4 fruit fly cellular contexts compared by ENCODE assay signal in the genomic region with DNA sequence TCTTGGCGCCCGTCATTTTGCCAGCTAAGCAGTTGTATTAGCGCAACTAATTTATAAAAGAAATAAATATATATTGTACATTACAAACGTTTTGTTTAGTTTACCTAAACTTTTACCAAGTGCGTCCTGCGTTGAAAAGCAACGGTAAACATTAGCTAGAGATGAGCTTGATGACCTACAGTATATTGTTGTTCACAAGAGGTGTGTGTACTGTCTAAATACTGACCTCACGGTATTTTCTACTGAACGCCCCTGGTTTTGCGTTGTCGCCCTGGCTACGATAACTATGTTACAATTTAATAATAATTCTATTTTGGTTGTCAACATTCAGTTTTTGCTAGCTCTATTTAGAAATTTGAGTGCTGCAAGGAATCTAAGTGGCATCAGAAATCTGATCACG.
A peak's percentile ranks its signal among the peaks of the same experiment; 100 is the strongest.
TF ChIP-seq lines count a peak whose summit lies in the region.

A gene (plus strand): TSS at position 262 of the 400 bp plus-strand sequence.

- TF ChIP-seq CTCF in whole organism, embryonic (GFP tag; optimal IDR thresholded peaks at IDR 0.05; lab: Kevin White, UChicago) = peak; percentile 16

TF ChIP-seq in whole organism, adult, 20 proteins besides CTCF, POLR2A, EP300 and RAD21:
- TF ChIP-seq Clk (GFP tag; optimal IDR thresholded peaks at IDR 0.05; lab: Kevin White, UChicago) (no peak), Crg-1 (GFP tag; optimal IDR thresholded peaks at IDR 0.05; lab: Kevin White, UChicago) (no peak), CG7101 (tag; optimal IDR thresholded peaks at IDR 0.05; lab: Kevin White, UChicago) (no peak), Hr96 (GFP tag; optimal IDR thresholded peaks at IDR 0.05; lab: Kevin White, UChicago) (no peak), CG12768 (GFP tag; optimal IDR thresholded peaks at IDR 0.05; lab: Kevin White, UChicago) (no peak), bab1 (GFP tag; optimal IDR thresholded peaks at IDR 0.05; lab: Kevin White, UChicago) (peak; percentile 17), CG14711 (tag; optimal IDR thresholded peaks at IDR 0.05; lab: Kevin White, UChicago) (no peak), CG7045 (GFP tag; optimal IDR thresholded peaks at IDR 0.05; lab: Kevin White, UChicago) (no peak), cic (GFP tag; optimal IDR thresholded peaks at IDR 0.05; lab: Kevin White, UChicago) (no peak), CG11617 (GFP tag; optimal IDR thresholded peaks at IDR 0.05; lab: Kevin White, UChicago) (no peak), tj (GFP tag; optimal IDR thresholded peaks at IDR 0.05; lab: Kevin White, UChicago) (no peak), kay (GFP tag; lab: Kevin White, UChicago; ENCODE audit: borderline replicate concordance) (no peak), ovo (GFP tag; optimal IDR thresholded peaks at IDR 0.05; lab: Kevin White, UChicago) (peak; percentile 60), CG1620 (GFP tag; optimal IDR thresholded peaks at IDR 0.05; lab: Kevin White, UChicago) (peak; percentile 33), CG33017 (tag; optimal IDR thresholded peaks at IDR 0.05; lab: Kevin White, UChicago) (no peak), cnc (optimal IDR thresholded peaks at IDR 0.05; lab: Kevin White, UChicago) (no peak), CG5204 (GFP tag; optimal IDR thresholded peaks at IDR 0.05; lab: Kevin White, UChicago) (no peak), toe (GFP tag; optimal IDR thresholded peaks at IDR 0.05; lab: Kevin White, UChicago) (peak; percentile 67), pad (GFP tag; optimal IDR thresholded peaks at IDR 0.05; lab: Kevin White, UChicago) (peak; percentile 6), Mnt (GFP tag; optimal IDR thresholded peaks at IDR 0.05; lab: Kevin White, UChicago) (peak; percentile 37)
TF ChIP-seq in whole organism, adult: peak in this region for 6.

TF ChIP-seq in whole organism, embryonic, 481 proteins besides CTCF, POLR2A, EP300 and RAD21 (continues in another document):
- TF ChIP-seq CG7357 (GFP tag; IDR thresholded peaks at IDR 0.05; lab: Robert Waterston, UW) (no peak), trem (tag; optimal IDR thresholded peaks at IDR 0.05; lab: Kevin White, UChicago) (peak; percentile 59), CG12236 (GFP tag; optimal IDR thresholded peaks at IDR 0.05; lab: Kevin White, UChicago) (no peak), pzg (GFP tag; optimal IDR thresholded peaks at IDR 0.05; lab: Kevin White, UChicago) (peak; percentile 91), Oli (tag; optimal IDR thresholded peaks at IDR 0.05; lab: Kevin White, UChicago) (no peak), Side (GFP tag; optimal IDR thresholded peaks at IDR 0.05; lab: Kevin White, UChicago) (peak; percentile 12), CG10654 (GFP tag; optimal IDR thresholded peaks at IDR 0.05; lab: Kevin White, UChicago) (no peak), CkIIα-i1 (GFP tag; IDR thresholded peaks at IDR 0.05; lab: Robert Waterston, UW) (no peak), CG2712 (tag; optimal IDR thresholded peaks at IDR 0.05; lab: Kevin White, UChicago) (peak; percentile 60), CG3726 (GFP tag; IDR thresholded peaks at IDR 0.05; lab: Robert Waterston, UW) (no peak), ERR (GFP tag; optimal IDR thresholded peaks at IDR 0.05; lab: Kevin White, UChicago) (no peak), Xrp1 (GFP tag; IDR thresholded peaks at IDR 0.05; lab: Robert Waterston, UW) (no peak), nom (GFP tag; optimal IDR thresholded peaks at IDR 0.05; lab: Kevin White, UChicago) (no peak), bowl (GFP tag; IDR thresholded peaks at IDR 0.05; lab: Robert Waterston, UW) (no peak), CG13287 (GFP tag; IDR thresholded peaks at IDR 0.05; lab: Robert Waterston, UW; ENCODE audit: partially characterized antibody) (peak; percentile 71), croc (GFP tag; conservative IDR thresholded peaks at IDR 0.05; lab: Robert Waterston, UW) (no peak), chm (GFP tag; IDR thresholded peaks at IDR 0.05; lab: Robert Waterston, UW) (no peak), chinmo (GFP tag; IDR thresholded peaks at IDR 0.05; lab: Robert Waterston, UW; ENCODE audit: partially characterized antibody) (peak; percentile 58; the same call in 1 of the 4 replicates), HLH3B (GFP tag; IDR thresholded peaks at IDR 0.05; lab: Robert Waterston, UW) (no peak), Hr78 (GFP tag; optimal IDR thresholded peaks at IDR 0.05; lab: Kevin White, UChicago) (no peak), mirr (GFP tag; optimal IDR thresholded peaks at IDR 0.05; lab: Kevin White, UChicago) (no peak), fu2 (GFP tag; optimal IDR thresholded peaks at IDR 0.05; lab: Kevin White, UChicago) (no peak), MBD-R2 (GFP tag; IDR thresholded peaks at IDR 0.05; lab: Robert Waterston, UW) (peak; percentile 88)

TF ChIP-seq in whole organism, prepupa, 60 proteins besides CTCF, POLR2A, EP300 and RAD21 (continues in another document):
- TF ChIP-seq Sox15 (GFP tag; optimal IDR thresholded peaks at IDR 0.05; lab: Kevin White, UChicago) (no peak), CG4318 (GFP tag; optimal IDR thresholded peaks at IDR 0.05; lab: Kevin White, UChicago) (no peak), CG3032 (tag; optimal IDR thresholded peaks at IDR 0.05; lab: Kevin White, UChicago) (no peak), lz (GFP tag; optimal IDR thresholded peaks at IDR 0.05; lab: Kevin White, UChicago) (peak; percentile 32), CG10669 (GFP tag; optimal IDR thresholded peaks at IDR 0.05; lab: Kevin White, UChicago) (no peak), Ets96B (tag; optimal IDR thresholded peaks at IDR 0.05; lab: Kevin White, UChicago) (no peak), cyc (GFP tag; optimal IDR thresholded peaks at IDR 0.05; lab: Kevin White, UChicago) (peak; percentile 37), OdsH (GFP tag; optimal IDR thresholded peaks at IDR 0.05; lab: Kevin White, UChicago) (peak; percentile 11), fkh (GFP tag; optimal IDR thresholded peaks at IDR 0.05; lab: Kevin White, UChicago) (peak; percentile 62), dac (GFP tag; optimal IDR thresholded peaks at IDR 0.05; lab: Kevin White, UChicago) (no peak), CG15336 (GFP tag; IDR thresholded peaks at IDR 0.05; lab: Robert Waterston, UW) (no peak), Sox102F (GFP tag; optimal IDR thresholded peaks at IDR 0.05; lab: Kevin White, UChicago) (no peak), Hr39 (GFP tag; optimal IDR thresholded peaks at IDR 0.05; lab: Kevin White, UChicago) (peak; percentile 45), CG6163 (GFP tag; IDR thresholded peaks at IDR 0.05; lab: Robert Waterston, UW) (no peak; the same call in 2 of the 3 replicates), dsx (GFP tag; optimal IDR thresholded peaks at IDR 0.05; lab: Kevin White, UChicago; ENCODE audit: poor library complexity, severe bottlenecking) (peak; percentile 86), CG16779 (tag; optimal IDR thresholded peaks at IDR 0.05; lab: Kevin White, UChicago) (no peak), Smox (GFP tag; optimal IDR thresholded peaks at IDR 0.05; lab: Kevin White, UChicago) (peak; percentile 22), CG34406 (GFP tag; optimal IDR thresholded peaks at IDR 0.05; lab: Kevin White, UChicago) (no peak), Hr4 (GFP tag; optimal IDR thresholded peaks at IDR 0.05; lab: Kevin White, UChicago) (peak; percentile 0), CG31627 (GFP tag; optimal IDR thresholded peaks at IDR 0.05; lab: Kevin White, UChicago) (peak; percentile 42), esn (GFP tag; optimal IDR thresholded peaks at IDR 0.05; lab: Kevin White, UChicago) (peak; percentile 26), CG11902 (GFP tag; optimal IDR thresholded peaks at IDR 0.05; lab: Kevin White, UChicago) (no peak), pdm3 (GFP tag; optimal IDR thresholded peaks at IDR 0.05; lab: Kevin White, UChicago) (peak; percentile 30), CG6792 (GFP tag; optimal IDR thresholded peaks at IDR 0.05; lab: Kevin White, UChicago) (no peak), Met (GFP tag; optimal IDR thresholded peaks at IDR 0.05; lab: Kevin White, UChicago) (peak; percentile 7)

TF ChIP-seq in whole organism, wandering third instar larva, 38 proteins besides CTCF, POLR2A, EP300 and RAD21 (continues in another document):
- TF ChIP-seq dl (GFP tag; optimal IDR thresholded peaks at IDR 0.05; lab: Kevin White, UChicago; ENCODE audit: insufficient read depth in 1 of 2, partially characterized antibody in 2 of 2) (no peak), lola (GFP tag; optimal IDR thresholded peaks at IDR 0.05; lab: Kevin White, UChicago) (no peak), sv (GFP tag; optimal IDR thresholded peaks at IDR 0.05; lab: Kevin White, UChicago) (peak; percentile 48), Dfd (GFP tag; optimal IDR thresholded peaks at IDR 0.05; lab: Kevin White, UChicago) (no peak), dmrt93B (GFP tag; optimal IDR thresholded peaks at IDR 0.05; lab: Kevin White, UChicago) (no peak), fru (GFP tag; optimal IDR thresholded peaks at IDR 0.05; lab: Kevin White, UChicago) (no peak), sage (GFP tag; optimal IDR thresholded peaks at IDR 0.05; lab: Kevin White, UChicago) (no peak), jim (GFP tag; optimal IDR thresholded peaks at IDR 0.05; lab: Kevin White, UChicago) (peak; percentile 44), br (GFP tag; optimal IDR thresholded peaks at IDR 0.05; lab: Kevin White, UChicago) (no peak), usp (GFP tag; optimal IDR thresholded peaks at IDR 0.05; lab: Kevin White, UChicago) (no peak), N (GFP tag; optimal IDR thresholded peaks at IDR 0.05; lab: Kevin White, UChicago) (no peak), ey (GFP tag; optimal IDR thresholded peaks at IDR 0.05; lab: Kevin White, UChicago) (peak; percentile 17), h (GFP tag; optimal IDR thresholded peaks at IDR 0.05; lab: Kevin White, UChicago) (no peak), Hnf4 (GFP tag; optimal IDR thresholded peaks at IDR 0.05; lab: Kevin White, UChicago) (peak; percentile 69), Hr78 (GFP tag; optimal IDR thresholded peaks at IDR 0.05; lab: Kevin White, UChicago) (no peak), psq (GFP tag; optimal IDR thresholded peaks at IDR 0.05; lab: Kevin White, UChicago) (no peak), rgr (GFP tag; optimal IDR thresholded peaks at IDR 0.05; lab: Kevin White, UChicago) (peak; percentile 14), brk (GFP tag; optimal IDR thresholded peaks at IDR 0.05; lab: Kevin White, UChicago) (no peak), OdsH (GFP tag; optimal IDR thresholded peaks at IDR 0.05; lab: Kevin White, UChicago) (no peak), HLH106 (tag; optimal IDR thresholded peaks at IDR 0.05; lab: Kevin White, UChicago) (peak; percentile 26), Rel (GFP tag; optimal IDR thresholded peaks at IDR 0.05; lab: Kevin White, UChicago) (no peak), Rel (tag; optimal IDR thresholded peaks at IDR 0.05; lab: Kevin White, UChicago) (no peak), CG9705 (GFP tag; optimal IDR thresholded peaks at IDR 0.05; lab: Kevin White, UChicago) (peak; percentile 8), Jra (GFP tag; optimal IDR thresholded peaks at IDR 0.05; lab: Kevin White, UChicago) (peak; percentile 62), Myc (optimal IDR thresholded peaks at IDR 0.05; lab: Kevin White, UChicago) (no peak), Abd-B (GFP tag; optimal IDR thresholded peaks at IDR 0.05; lab: Kevin White, UChicago) (no peak), GATAd (GFP tag; optimal IDR thresholded peaks at IDR 0.05; lab: Kevin White, UChicago) (no peak), Hr83 (GFP tag; optimal IDR thresholded peaks at IDR 0.05; lab: Kevin White, UChicago; ENCODE audit: poor library complexity, severe bottlenecking) (peak; percentile 86), woc (GFP tag; optimal IDR thresholded peaks at IDR 0.05; lab: Kevin White, UChicago) (no peak)
